Fruit fly (Drosophila melanogaster) whole organism: ENCODE results near the gene PAN3.

ENCODE experiments used
- pan ChIP-seq: fragments of >200 bp; optimal IDR thresholded peaks from 2 replicates; lab custom pipeline; 2017
- psq ChIP-seq: fragments of >200 bp; optimal IDR thresholded peaks from 2 replicates; lab custom pipeline; 2017

DNA sequence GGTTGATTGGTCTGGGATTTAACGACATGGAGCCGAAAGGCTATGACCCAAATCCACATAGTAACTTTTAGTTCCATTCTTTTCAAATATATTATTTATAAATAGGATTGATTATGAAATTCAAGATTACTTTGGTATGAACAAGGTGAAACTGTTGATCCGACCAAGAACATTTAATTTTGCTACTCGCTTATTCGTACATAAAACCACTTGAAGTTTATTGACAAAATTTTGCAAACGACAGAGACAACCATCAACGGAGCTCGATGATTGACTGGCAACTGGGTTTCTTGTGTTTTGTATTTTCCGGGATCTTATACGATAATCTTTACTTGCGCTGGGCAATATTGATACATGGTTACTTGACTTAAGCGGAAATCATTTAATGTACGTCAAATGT is 43.4 kb downstream of the PAN3 start, which contains the start of gene CG45067:
- TF ChIP-seq psq (lab: Kevin White, UChicago) (no peak), pan (no peak)
